Fruit fly (Drosophila melanogaster): ENCODE measurements around the gene emc.
A peak's percentile ranks its signal among the peaks of the same experiment; 100 is the strongest.

Gene emc

DNA sequence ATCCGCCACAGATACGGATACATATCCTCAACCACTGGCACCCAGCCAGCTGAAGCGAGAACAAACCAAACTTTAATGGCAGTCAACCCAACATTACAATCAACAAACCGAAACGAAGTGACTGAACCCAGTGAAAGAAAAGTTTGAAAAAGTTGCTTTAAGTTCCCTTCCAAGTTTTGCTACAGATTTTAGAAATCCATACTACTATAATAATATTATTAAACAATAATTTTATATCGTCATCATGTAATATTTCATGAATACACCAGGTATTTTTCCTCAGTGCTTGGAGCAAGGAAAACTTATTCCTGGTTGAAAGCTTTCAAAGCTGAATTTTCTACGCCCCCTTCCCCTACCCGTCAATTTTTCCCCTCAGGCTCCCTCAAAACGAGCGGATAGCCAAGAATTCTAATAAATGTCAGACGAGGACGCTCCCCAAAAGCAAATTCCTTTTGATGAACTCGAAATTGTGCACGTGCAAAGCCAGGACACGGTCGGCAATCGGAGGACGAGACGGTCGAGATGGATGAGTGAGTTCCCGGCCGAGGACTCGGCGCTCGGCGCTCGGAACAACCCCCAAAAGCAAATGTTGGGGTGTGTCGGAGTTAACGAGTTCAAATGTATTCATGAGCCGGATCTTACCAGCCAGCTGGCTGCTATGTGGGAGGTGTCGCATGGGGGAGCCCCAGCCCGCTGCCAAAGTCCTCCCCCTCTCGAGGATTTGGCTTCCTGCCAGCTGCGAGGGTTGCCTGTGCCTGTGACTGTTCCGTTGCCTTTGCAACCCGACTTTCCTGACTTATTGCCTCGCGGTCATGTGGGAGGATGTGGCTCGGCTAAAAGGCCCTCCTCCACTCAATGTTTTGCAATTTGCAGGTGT lies 48.0 kb downstream of the emc start (continued):
- TF ChIP-seq CG12236 (GFP tag; optimal IDR thresholded peaks at IDR 0.05) = no peak
- TF ChIP-seq da (GFP tag; optimal IDR thresholded peaks at IDR 0.05) = no peak
- TF ChIP-seq slbo (GFP tag; IDR thresholded peaks at IDR 0.05) = peak; percentile 52
- TF ChIP-seq Hr51 (GFP tag; optimal IDR thresholded peaks at IDR 0.05) = peak in 1 of 2 experiments; percentile 57
- peak; percentile 50; the same call in 2 of the 3 replicates for TF ChIP-seq zfh1 (GFP tag; IDR thresholded peaks at IDR 0.05)
- TF ChIP-seq CG5180 (GFP tag; optimal IDR thresholded peaks at IDR 0.05) = peak; percentile 44
- TF ChIP-seq gcm2 (GFP tag; optimal IDR thresholded peaks at IDR 0.05) = no peak
- peak; percentile 76 for TF ChIP-seq BtbVII (GFP tag; optimal IDR thresholded peaks at IDR 0.05)
- TF ChIP-seq sens (GFP tag) = no peak
- TF ChIP-seq row (GFP tag; IDR thresholded peaks at IDR 0.05) = peak; percentile 60
- TF ChIP-seq CG4707 (GFP tag; optimal IDR thresholded peaks at IDR 0.05) = no peak
- no peak for TF ChIP-seq CG10959 (GFP tag; IDR thresholded peaks at IDR 0.05)
- no peak for TF ChIP-seq Bdp1 (GFP tag; optimal IDR thresholded peaks at IDR 0.05)
- no peak for TF ChIP-seq al (GFP tag; IDR thresholded peaks at IDR 0.05)
- TF ChIP-seq twi (tag; optimal IDR thresholded peaks at IDR 0.05) = no peak
- TF ChIP-seq D19A (tag; optimal IDR thresholded peaks at IDR 0.05) = peak; percentile 68
- TF ChIP-seq so (GFP tag; IDR thresholded peaks at IDR 0.05) = no peak
- peak; percentile 73 for TF ChIP-seq Meics (GFP tag; optimal IDR thresholded peaks at IDR 0.05)
- no peak for TF ChIP-seq lbe (GFP tag; optimal IDR thresholded peaks at IDR 0.05)
- no peak for TF ChIP-seq emc (GFP tag; optimal IDR thresholded peaks at IDR 0.05)
- no peak for TF ChIP-seq dm (GFP tag; optimal IDR thresholded peaks at IDR 0.05)
- peak; percentile 72 for TF ChIP-seq Hmr (GFP tag; optimal IDR thresholded peaks at IDR 0.05)
- no peak for TF ChIP-seq dan (GFP tag; IDR thresholded peaks at IDR 0.05)
- TF ChIP-seq CG12104 (GFP tag; optimal IDR thresholded peaks at IDR 0.05) = no peak
- TF ChIP-seq CG18476 (GFP tag; optimal IDR thresholded peaks at IDR 0.05) = peak; percentile 49
- TF ChIP-seq sr (GFP tag; IDR thresholded peaks at IDR 0.05) = no peak
- TF ChIP-seq Dad (GFP tag; optimal IDR thresholded peaks at IDR 0.05) = no peak
- TF ChIP-seq CkIIα-i1 (GFP tag; IDR thresholded peaks at IDR 0.05) = no peak
- 0 out of 3 replicates have a peak, but pooled peaks have one; percentile 45 for TF ChIP-seq CG34422 (GFP tag; IDR thresholded peaks at IDR 0.05)
- TF ChIP-seq CG9817 (tag; optimal IDR thresholded peaks at IDR 0.05) = peak; percentile 6
- TF ChIP-seq CG14014 (GFP tag; IDR thresholded peaks at IDR 0.05) = 0 out of 2 replicates have a peak, but pooled peaks have one; percentile 33
- peak; percentile 69 for TF ChIP-seq scrt (GFP tag; optimal IDR thresholded peaks at IDR 0.05)
- TF ChIP-seq Trl (optimal IDR thresholded peaks at IDR 0.05) = no peak
- no peak for TF ChIP-seq Trl (GFP tag; optimal IDR thresholded peaks at IDR 0.05)
- TF ChIP-seq sd (tag; optimal IDR thresholded peaks at IDR 0.05) = peak; percentile 78
- no peak for TF ChIP-seq stwl (tag; optimal IDR thresholded peaks at IDR 0.05)
- TF ChIP-seq HLH54F (GFP tag; optimal IDR thresholded peaks at IDR 0.05) = no peak
- peak; percentile 11 for TF ChIP-seq nerfin-1 (tag; optimal IDR thresholded peaks at IDR 0.05)
- TF ChIP-seq fd64A (GFP tag; optimal IDR thresholded peaks at IDR 0.05) = peak; percentile 1
- TF ChIP-seq CG4424 (GFP tag; optimal IDR thresholded peaks at IDR 0.05) = peak; percentile 56
- TF ChIP-seq CG33213 (GFP tag; optimal IDR thresholded peaks at IDR 0.05) = no peak
- no peak for TF ChIP-seq Poxn (GFP tag; IDR thresholded peaks at IDR 0.05)
- TF ChIP-seq CG3726 (GFP tag; IDR thresholded peaks at IDR 0.05) = no peak
- no peak for TF ChIP-seq zfh2 (GFP tag; optimal IDR thresholded peaks at IDR 0.05)
- no peak for TF ChIP-seq CG3065 (GFP tag; optimal IDR thresholded peaks at IDR 0.05)
- no peak for TF ChIP-seq CG8944 (GFP tag; optimal IDR thresholded peaks at IDR 0.05)
- TF ChIP-seq CG12155 (GFP tag; optimal IDR thresholded peaks at IDR 0.05) = no peak
- no peak for TF ChIP-seq CG6175 (GFP tag; IDR thresholded peaks at IDR 0.05)
- TF ChIP-seq CG12744 (GFP tag; optimal IDR thresholded peaks at IDR 0.05) = no peak
- TF ChIP-seq CG43689 (GFP tag; IDR thresholded peaks at IDR 0.05) = no peak
- TF ChIP-seq p53 (GFP tag; optimal IDR thresholded peaks at IDR 0.05) = no peak
